Worm (Caenorhabditis elegans): ENCODE measurements around the gene T24F1.4.

DNA sequence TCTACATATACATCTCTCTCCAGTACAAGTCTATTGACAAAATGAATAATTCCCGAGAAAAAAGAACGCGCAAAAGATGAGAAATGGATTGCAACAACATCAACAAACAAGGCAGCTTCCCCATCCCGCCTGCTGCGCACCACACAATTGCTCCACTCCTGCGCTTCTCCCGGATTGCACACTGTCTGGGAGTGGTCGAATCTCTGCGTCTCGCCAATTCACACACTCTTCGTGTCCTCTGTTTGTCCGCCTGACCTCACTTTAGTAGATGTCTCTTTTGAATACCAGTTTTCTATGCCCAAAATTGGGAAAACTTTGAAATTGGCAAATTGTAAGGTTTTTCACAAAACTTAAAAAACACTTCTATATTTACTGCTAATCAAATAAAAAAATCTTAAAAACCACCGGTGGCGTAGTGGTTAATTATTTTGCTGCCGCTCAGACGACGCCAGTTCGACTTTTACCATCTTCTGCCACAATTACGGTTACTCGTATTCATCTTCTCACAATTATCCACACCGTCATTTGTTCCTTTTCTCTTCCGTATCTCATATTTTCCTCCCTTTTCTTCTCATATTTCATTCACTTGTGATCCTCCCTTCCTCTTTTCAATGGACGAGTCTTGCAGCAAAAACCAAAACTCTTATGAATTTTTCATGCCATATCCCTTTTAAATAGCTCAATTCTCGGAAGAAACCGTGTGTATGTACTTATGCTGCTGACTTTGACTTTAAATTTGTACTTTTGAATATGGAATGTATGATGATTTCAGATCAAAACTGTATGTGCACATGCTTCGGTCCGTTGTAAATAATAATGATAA is 8.2 kb downstream of the T24F1.4 start, which contains the start of gene rsf-1:
- no peak for TF ChIP-seq him-1 (tag; optimal IDR thresholded peaks at IDR 0.05)
- no peak for TF ChIP-seq W03F9.2 (tag; optimal IDR thresholded peaks at IDR 0.05)

Data from whole organism, L4/young adult.